Worm (Caenorhabditis elegans) whole organism, L3 larva: ENCODE data around the gene B0034.2.

Experiments
- ceh-82 ChIP-seq: fragments of 150-350 bp; optimal IDR thresholded peaks from 2 replicates; lab custom pipeline; 2014; ENCODE audit warnings: missing biosample characterization, missing genetic modification characterization
- fos-1 ChIP-seq: fragments of 150-350 bp; optimal IDR thresholded peaks from 2 replicates; lab custom pipeline; 2014; ENCODE audit warnings: missing biosample characterization, missing genetic modification characterization
- lin-39 ChIP-seq: fragments of 150-350 bp; optimal IDR thresholded peaks from 2 replicates; lab custom pipeline; 2018; ENCODE audit warnings: missing biosample characterization, missing genetic modification reagents, missing genetic modification characterization
- nhr-11 ChIP-seq: fragments of 150-350 bp; optimal IDR thresholded peaks from 2 replicates; lab custom pipeline; 2014; ENCODE audit warnings: missing biosample characterization, missing genetic modification characterization
- unc-39 ChIP-seq: sonication (generic microtip); optimal IDR thresholded peaks from 4 replicates; lab custom pipeline; 2017; ENCODE audit warnings: missing biosample characterization, missing genetic modification characterization
- zag-1 ChIP-seq: fragments of 150-350 bp; optimal IDR thresholded peaks from 2 replicates; lab custom pipeline; 2014; ENCODE audit warnings: missing biosample characterization, missing genetic modification characterization

DNA sequence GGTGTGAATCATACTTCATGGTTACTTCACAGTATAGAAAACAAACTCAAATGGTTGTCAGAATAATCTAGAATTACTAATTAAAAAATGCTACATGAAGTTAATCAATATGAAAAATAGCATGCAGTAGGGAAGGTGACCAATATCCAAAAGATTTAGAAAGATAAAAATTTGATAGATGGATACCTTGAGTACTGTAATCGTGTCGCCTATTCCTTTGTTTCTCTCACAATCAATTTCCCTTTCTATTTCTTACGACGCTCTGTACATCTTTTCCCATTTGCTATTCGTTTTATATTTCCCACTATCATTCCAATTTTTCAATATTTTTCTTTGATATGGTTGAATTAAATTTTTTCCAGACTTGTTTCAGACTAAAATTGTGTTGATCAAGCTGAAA, 17.1 kb upstream of the B0034.2 start, which contains the start of gene B0034.7:
- no peak for TF ChIP-seq fos-1
- no peak for TF ChIP-seq lin-39 (tag; lab: Kevin White, UChicago)
- no peak for TF ChIP-seq zag-1 (tag; lab: Kevin White, UChicago)
- no peak for TF ChIP-seq ceh-82 (tag; lab: Kevin White, UChicago)
- no peak for TF ChIP-seq unc-39
- TF ChIP-seq nhr-11 (tag; lab: Kevin White, UChicago) = no peak
